Worm (Caenorhabditis elegans) whole organism, midembryonic: ENCODE measurements around the gene gcy-8.

Experiments
- cog-1 ChIP-seq: sonication (generic microtip); optimal IDR thresholded peaks from 2 replicates; lab custom pipeline; 2016; ENCODE audit warnings: missing genetic modification characterization, missing compliant biosample characterization
- med-1 ChIP-seq: sonication (generic microtip); optimal IDR thresholded peaks from 2 replicates; lab custom pipeline; 2017; ENCODE audit warnings: missing genetic modification characterization, mild to moderate bottlenecking, missing compliant biosample characterization, antibody characterized with exemption, missing genetic modification reagents; ENCODE audit not compliant: insufficient read depth
- ztf-29 ChIP-seq: fragments of 200-800 bp; sonication (Bioruptor generic); IDR thresholded peaks from 2 replicates; pipeline ENCODE4 v1.3.6; 2022; ENCODE audit warnings: missing genetic modification reagents, missing genetic modification characterization, missing compliant biosample characterization

DNA sequence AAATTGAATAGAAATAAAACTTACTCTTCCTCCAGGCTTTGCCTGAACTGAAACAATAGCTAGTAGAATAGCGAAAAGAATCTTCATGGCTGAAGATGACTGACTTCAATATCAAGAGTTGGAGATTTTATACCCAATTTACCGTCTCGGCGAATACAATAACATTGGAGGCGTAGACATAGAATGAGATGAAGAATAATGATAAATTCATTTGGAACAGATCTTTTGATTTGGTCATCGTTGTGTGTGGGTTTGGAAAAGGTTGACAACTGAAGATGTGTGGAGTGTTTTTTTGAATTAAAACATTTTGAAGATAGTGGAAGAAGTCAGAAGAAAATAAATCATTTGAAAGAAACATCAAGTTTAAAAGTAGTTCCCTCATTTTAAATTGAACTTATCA is 48.3 kb downstream of the gcy-8 start, which contains the start of gene F57H12.6:
- TF ChIP-seq ztf-29 (GFP tag; lab: Robert Waterston, UW) (no peak), med-1 (GFP tag; lab: Kevin White, UChicago) (no peak), cog-1 (no peak)
